Fruit fly (Drosophila melanogaster) whole organism, embryonic: Measurements from ENCODE around the gene Ccz1.

Experiments used
- Atf3 ChIP-seq: fragments of 200-800 bp; sonication (Bioruptor generic); optimal IDR thresholded peaks from 3 replicates; lab custom pipeline; 2016; ENCODE audit warnings: missing biosample characterization, missing genetic modification characterization
- CG1024 ChIP-seq: fragments of 200-800 bp; sonication (Bioruptor generic); IDR thresholded peaks from 2 replicates; pipeline ENCODE4 v1.3.6; 2022; ENCODE audit warnings: missing biosample characterization, missing genetic modification characterization
- CG10654 ChIP-seq: fragments of 200-800 bp; sonication (Bioruptor generic); optimal IDR thresholded peaks from 2 replicates; lab custom pipeline; 2016; ENCODE audit warnings: missing biosample characterization, missing genetic modification characterization
- CG11093 ChIP-seq: fragments of 200-800 bp; sonication (Bioruptor generic); IDR thresholded peaks from 3 replicates; pipeline ENCODE4 v1.3.6; 2022; ENCODE audit warnings: missing biosample characterization, missing genetic modification characterization
- CG11247 ChIP-seq: fragments of 200-800 bp; sonication (Bioruptor generic); IDR thresholded peaks from 2 replicates; pipeline ENCODE4 v1.3.6; 2022; ENCODE audit warnings: missing biosample characterization, missing genetic modification characterization
- CG11504 ChIP-seq: fragments of 200-800 bp; sonication (Bioruptor generic); optimal IDR thresholded peaks from 3 replicates; lab custom pipeline; 2019; ENCODE audit warnings: missing biosample characterization, mild to moderate bottlenecking, missing genetic modification characterization, moderate library complexity
- CG11696 ChIP-seq: fragments of 200-800 bp; sonication (Bioruptor generic); IDR thresholded peaks from 2 replicates; pipeline ENCODE4 v1.3.6; 2022; ENCODE audit warnings: missing biosample characterization, missing genetic modification characterization
- CG12219 ChIP-seq: fragments of 200-800 bp; sonication (Bioruptor generic); optimal IDR thresholded peaks from 3 replicates; lab custom pipeline; 2018; ENCODE audit warnings: missing biosample characterization, mild to moderate bottlenecking, missing genetic modification characterization
- CG13894 ChIP-seq: fragments of 200-800 bp; sonication (Bioruptor generic); optimal IDR thresholded peaks from 3 replicates; lab custom pipeline; 2018; ENCODE audit warnings: missing biosample characterization, mild to moderate bottlenecking, missing genetic modification characterization, moderate library complexity
- CG14965 ChIP-seq: fragments of 200-800 bp; sonication (Bioruptor generic); optimal IDR thresholded peaks from 2 replicates; lab custom pipeline; 2016; ENCODE audit warnings: missing biosample characterization, missing genetic modification characterization, borderline replicate concordance
- CG1602 ChIP-seq: fragments of 200-800 bp; sonication (Bioruptor generic); optimal IDR thresholded peaks from 3 replicates; lab custom pipeline; 2016; ENCODE audit warnings: missing biosample characterization, missing genetic modification characterization
- CG17568 ChIP-seq: fragments of 200-800 bp; sonication (Bioruptor generic); optimal IDR thresholded peaks from 2 replicates; lab custom pipeline; 2018; ENCODE audit warnings: missing biosample characterization, mild to moderate bottlenecking, missing genetic modification characterization, moderate library complexity
- CG2116 ChIP-seq: fragments of 200-800 bp; sonication (Bioruptor generic); optimal IDR thresholded peaks from 3 replicates; lab custom pipeline; 2018; ENCODE audit warnings: missing biosample characterization, mild to moderate bottlenecking, missing genetic modification characterization
- CG2678 ChIP-seq: fragments of 200-800 bp; sonication (Bioruptor generic); optimal IDR thresholded peaks from 3 replicates; lab custom pipeline; 2019; ENCODE audit warnings: missing biosample characterization, mild to moderate bottlenecking, missing genetic modification characterization, moderate library complexity
- CG31365 ChIP-seq: fragments of 200-800 bp; sonication (Bioruptor generic); optimal IDR thresholded peaks from 2 replicates; lab custom pipeline; 2018; ENCODE audit warnings: missing biosample characterization, mild to moderate bottlenecking, missing genetic modification characterization
- CG3163 ChIP-seq: fragments of 200-800 bp; sonication (Bioruptor generic); optimal IDR thresholded peaks from 3 replicates; lab custom pipeline; 2016; ENCODE audit warnings: missing biosample characterization, missing genetic modification characterization
- CG3726 ChIP-seq: fragments of 200-800 bp; sonication (Bioruptor generic); IDR thresholded peaks from 3 replicates; pipeline ENCODE4, ENCODE4 v1.3.6; 2022; ENCODE audit warnings: missing biosample characterization, missing genetic modification characterization
- CG6175 ChIP-seq: fragments of 200-800 bp; sonication (Bioruptor generic); IDR thresholded peaks from 3 replicates; pipeline ENCODE4 v1.3.6; 2022; ENCODE audit warnings: missing biosample characterization, missing genetic modification characterization
- CG6683 ChIP-seq: fragments of 200-800 bp; sonication (Bioruptor generic); optimal IDR thresholded peaks from 2 replicates; lab custom pipeline; 2017; ENCODE audit warnings: missing biosample characterization, mild to moderate bottlenecking, missing genetic modification characterization, missing genetic modification reagents
- CG7745 ChIP-seq: fragments of 200-800 bp; sonication (Bioruptor generic); optimal IDR thresholded peaks from 2 replicates; lab custom pipeline; 2018; ENCODE audit warnings: missing biosample characterization, mild to moderate bottlenecking, missing genetic modification characterization, moderate library complexity
- CG8388 ChIP-seq: fragments of 200-800 bp; sonication (Bioruptor generic); optimal IDR thresholded peaks from 2 replicates; lab custom pipeline; 2019; ENCODE audit warnings: missing biosample characterization, mild to moderate bottlenecking, missing genetic modification characterization, moderate library complexity
- CG8944 ChIP-seq: fragments of 200-800 bp; sonication (Bioruptor generic); optimal IDR thresholded peaks from 3 replicates; lab custom pipeline; 2016; ENCODE audit warnings: missing biosample characterization, missing genetic modification characterization
- CG9727 ChIP-seq: fragments of 200-800 bp; sonication (Bioruptor generic); optimal IDR thresholded peaks from 3 replicates; lab custom pipeline; 2017; ENCODE audit warnings: missing biosample characterization, mild to moderate bottlenecking, missing genetic modification characterization
- Dek ChIP-seq: fragments of 200-800 bp; sonication (Bioruptor generic); optimal IDR thresholded peaks from 3 replicates; lab custom pipeline; 2019; ENCODE audit warnings: missing biosample characterization, mild to moderate bottlenecking, missing genetic modification characterization, moderate library complexity
- Kr ChIP-seq: fragments of 200-800 bp; sonication (Bioruptor generic); optimal IDR thresholded peaks from 2 replicates; lab custom pipeline; 2017; ENCODE audit warnings: missing biosample characterization, mild to moderate bottlenecking, missing genetic modification characterization
- MTF-1 ChIP-seq: fragments of 200-800 bp; sonication (Bioruptor generic); optimal IDR thresholded peaks from 2 replicates; lab custom pipeline; 2018; ENCODE audit warnings: missing biosample characterization, mild to moderate bottlenecking, missing genetic modification characterization, borderline replicate concordance
- PHDP ChIP-seq: fragments of 200-800 bp; sonication (Bioruptor generic); optimal IDR thresholded peaks from 3 replicates; lab custom pipeline; 2018; ENCODE audit warnings: missing biosample characterization, mild to moderate bottlenecking, missing genetic modification characterization, moderate library complexity
- Poxn ChIP-seq: fragments of 200-800 bp; sonication (Bioruptor generic); IDR thresholded peaks from 2 replicates; pipeline ENCODE4 v1.3.6; 2022; ENCODE audit warnings: missing biosample characterization, missing genetic modification characterization
- Scr ChIP-seq: fragments of 200-800 bp; sonication (Bioruptor generic); IDR thresholded peaks from 2 replicates; pipeline ENCODE4 v1.3.6; 2022; ENCODE audit warnings: missing biosample characterization, missing genetic modification characterization; ENCODE audit not compliant: partially characterized antibody
- Six4 ChIP-seq: fragments of 200-800 bp; sonication (Bioruptor generic); optimal IDR thresholded peaks from 2 replicates; lab custom pipeline; 2016; ENCODE audit warnings: missing biosample characterization, missing genetic modification characterization
- Sry-δ ChIP-seq: fragments of 200-800 bp; sonication (Bioruptor generic); optimal IDR thresholded peaks from 2 replicates; lab custom pipeline; 2016; ENCODE audit warnings: missing biosample characterization, missing genetic modification characterization
- Stat92E ChIP-seq, 3 experiments: fragments of >200 bp in 2 of 3; fragments of 200-800 bp in 1 of 3; sonication (Bioruptor generic) in 1 of 3; optimal IDR thresholded peaks; 2 replicates each; lab custom pipeline; 2017 to 2019; ENCODE audit warnings: missing biosample characterization in 3 of 3, missing genetic modification characterization in 3 of 3, mild to moderate bottlenecking in 1 of 3, moderate library complexity in 1 of 3
- Xrp1 ChIP-seq: fragments of 200-800 bp; sonication (Bioruptor generic); IDR thresholded peaks from 2 replicates; pipeline ENCODE4 v1.3.6; 2022; ENCODE audit warnings: missing biosample characterization, missing genetic modification characterization
- ab ChIP-seq: fragments of 200-800 bp; sonication (Bioruptor generic); optimal IDR thresholded peaks from 2 replicates; lab custom pipeline; 2016; ENCODE audit warnings: missing biosample characterization, missing genetic modification characterization
- chm ChIP-seq: fragments of 200-800 bp; sonication (Bioruptor generic); IDR thresholded peaks from 2 replicates; pipeline ENCODE4 v1.3.6; 2022; ENCODE audit warnings: missing biosample characterization, missing genetic modification characterization
- crp ChIP-seq, 2 experiments: fragments of 200-800 bp; sonication (Bioruptor generic); optimal IDR thresholded peaks; 2 replicates in 1 of 2; 3 replicates in 1 of 2; lab custom pipeline; 2017; ENCODE audit warnings: missing biosample characterization in 2 of 2, missing genetic modification characterization in 2 of 2, mild to moderate bottlenecking in 1 of 2, moderate library complexity in 1 of 2
- dysf ChIP-seq: fragments of 200-800 bp; sonication (Bioruptor generic); IDR thresholded peaks from 3 replicates; pipeline ENCODE4 v1.3.6; 2022; ENCODE audit warnings: missing biosample characterization, missing genetic modification characterization
- en ChIP-seq: fragments of 200-800 bp; sonication (Bioruptor generic); optimal IDR thresholded peaks from 2 replicates; lab custom pipeline; 2016; ENCODE audit warnings: missing biosample characterization, missing genetic modification characterization
- esg ChIP-seq: fragments of 200-800 bp; sonication (Bioruptor generic); conservative IDR thresholded peaks from 2 replicates; pipeline ENCODE4 v1.3.6; 2022; ENCODE audit warnings: missing biosample characterization, missing genetic modification characterization
- fd96Cb ChIP-seq: fragments of 200-800 bp; sonication (Bioruptor generic); optimal IDR thresholded peaks from 2 replicates; lab custom pipeline; 2018; ENCODE audit warnings: missing biosample characterization, mild to moderate bottlenecking, missing genetic modification characterization, moderate library complexity
- gt ChIP-seq: fragments of 200-800 bp; sonication (Bioruptor generic); IDR thresholded peaks from 2 replicates; pipeline ENCODE4 v1.3.6; 2022; ENCODE audit warnings: missing biosample characterization, missing genetic modification characterization
- pan ChIP-seq, 4 experiments: fragments of >200 bp in 3 of 4; fragments of 200-800 bp in 1 of 4; sonication (Bioruptor generic) in 1 of 4; optimal IDR thresholded peaks in 3 of 4; IDR thresholded peaks in 1 of 4; 2 replicates each; pipeline versions ENCODE4 v1.3.6 to Lab custom; 2017 to 2022; ENCODE audit warnings: missing biosample characterization in 2 of 4, missing genetic modification characterization in 2 of 4, mixed read lengths in 1 of 4
- phol ChIP-seq: fragments of 200-800 bp; sonication (Bioruptor generic); optimal IDR thresholded peaks from 3 replicates; lab custom pipeline; 2018; ENCODE audit warnings: missing biosample characterization, mild to moderate bottlenecking, missing genetic modification characterization, moderate library complexity
- ro ChIP-seq: fragments of 200-800 bp; sonication (Bioruptor generic); IDR thresholded peaks from 2 replicates; pipeline ENCODE4 v1.3.6; 2022; ENCODE audit warnings: missing biosample characterization, missing genetic modification characterization
- slbo ChIP-seq: fragments of 200-800 bp; sonication (Bioruptor generic); IDR thresholded peaks from 2 replicates; pipeline ENCODE4 v1.3.6; 2022; ENCODE audit warnings: missing biosample characterization, missing genetic modification characterization
- slp2 ChIP-seq: fragments of 200-800 bp; sonication (Bioruptor generic); optimal IDR thresholded peaks from 2 replicates; lab custom pipeline; 2016; ENCODE audit warnings: missing biosample characterization, missing genetic modification characterization
- sob ChIP-seq: fragments of 200-800 bp; sonication (Bioruptor generic); IDR thresholded peaks from 2 replicates; pipeline ENCODE4 v1.3.6; 2022; ENCODE audit warnings: missing biosample characterization, missing genetic modification characterization
- sug ChIP-seq: fragments of 200-800 bp; optimal IDR thresholded peaks from 2 replicates; lab custom pipeline; 2019; ENCODE audit warnings: missing biosample characterization, mild to moderate bottlenecking, missing genetic modification characterization, moderate library complexity
- tap ChIP-seq: fragments of 200-800 bp; optimal IDR thresholded peaks from 3 replicates; lab custom pipeline; 2019; ENCODE audit warnings: missing biosample characterization, mild to moderate bottlenecking, missing genetic modification characterization, moderate library complexity
- trh ChIP-seq: fragments of 200-800 bp; sonication (Bioruptor generic); optimal IDR thresholded peaks from 2 replicates; lab custom pipeline; 2016; ENCODE audit warnings: missing biosample characterization, missing genetic modification characterization
- twi ChIP-seq: fragments of 200-800 bp; optimal IDR thresholded peaks from 2 replicates; lab custom pipeline; 2019; ENCODE audit warnings: missing biosample characterization, mild to moderate bottlenecking, missing genetic modification characterization, moderate library complexity

Gene Ccz1

dm6 chr3L:3868014-3868413, 30.9 kb downstream of the Ccz1 start (continued):
- TF ChIP-seq CG8388 (peak; percentile 29), CG8944 (GFP tag; lab: Kevin White, UChicago) (no peak), Six4 (GFP tag; lab: Kevin White, UChicago) (peak; percentile 2), CG3726 (no peak), PHDP (tag; lab: Kevin White, UChicago) (no peak), CG1602 (GFP tag; lab: Kevin White, UChicago) (peak; percentile 20), Atf3 (GFP tag; lab: Kevin White, UChicago) (no peak), CG31365 (tag; lab: Kevin White, UChicago) (no peak), sug (no peak), Scr (GFP tag; lab: Robert Waterston, UW) (no peak), sob (GFP tag; lab: Robert Waterston, UW) (no peak), twi (no peak), CG11093 (GFP tag; lab: Robert Waterston, UW) (no peak), CG1024 (GFP tag; lab: Robert Waterston, UW) (0 out of 2 replicates have a peak, but pooled peaks have one; percentile 25), Kr (GFP tag; lab: Kevin White, UChicago) (no peak), Xrp1 (peak; percentile 65), CG17568 (GFP tag; lab: Kevin White, UChicago) (no peak), crp (GFP tag; optimal IDR thresholded peaks at IDR 0.05; lab: Kevin White, UChicago) (no peak), CG3163 (no peak), CG13894 (tag; lab: Kevin White, UChicago) (no peak), Dek (no peak), pan (optimal IDR thresholded peaks at IDR 0.05; lab: Kevin White, UChicago) (no peak), pan (GFP tag; optimal IDR thresholded peaks at IDR 0.05 in 1 of 2, IDR thresholded peaks at IDR 0.05 in 1 of 2) (no peak), CG6175 (GFP tag; lab: Robert Waterston, UW) (no peak), CG10654 (no peak), trh (GFP tag; lab: Kevin White, UChicago) (no peak), en (GFP tag; lab: Kevin White, UChicago) (no peak), Poxn (GFP tag; lab: Robert Waterston, UW) (no peak), Sry-δ (no peak), esg (GFP tag; lab: Robert Waterston, UW) (no peak), chm (GFP tag; lab: Robert Waterston, UW) (no peak), slbo (GFP tag; lab: Robert Waterston, UW) (no peak), CG11504 (no peak), tap (tag; lab: Kevin White, UChicago) (no peak), CG11696 (GFP tag; lab: Robert Waterston, UW) (no peak), CG14965 (GFP tag; lab: Kevin White, UChicago) (no peak), CG2678 (tag; lab: Kevin White, UChicago) (no peak), MTF-1 (GFP tag; lab: Kevin White, UChicago) (no peak), CG6683 (GFP tag; lab: Kevin White, UChicago) (no peak), dysf (GFP tag; lab: Robert Waterston, UW) (no peak), ro (GFP tag; lab: Robert Waterston, UW) (no peak), slp2 (GFP tag; lab: Kevin White, UChicago) (no peak), ab (GFP tag; lab: Kevin White, UChicago) (no peak), CG2116 (GFP tag; lab: Kevin White, UChicago) (no peak), phol (tag; lab: Kevin White, UChicago) (peak; percentile 8), CG9727 (peak; percentile 69), CG11247 (no peak), CG7745 (tag; lab: Kevin White, UChicago) (no peak), Stat92E (GFP tag; optimal IDR thresholded peaks at IDR 0.05; lab: Kevin White, UChicago) (no peak), CG12219 (GFP tag; lab: Kevin White, UChicago) (no peak), gt (no peak), fd96Cb (tag; lab: Kevin White, UChicago) (no peak)
